Fruit fly (Drosophila melanogaster): ENCODE measurements around the gene CG6013.

The CG6013 gene

DNA sequence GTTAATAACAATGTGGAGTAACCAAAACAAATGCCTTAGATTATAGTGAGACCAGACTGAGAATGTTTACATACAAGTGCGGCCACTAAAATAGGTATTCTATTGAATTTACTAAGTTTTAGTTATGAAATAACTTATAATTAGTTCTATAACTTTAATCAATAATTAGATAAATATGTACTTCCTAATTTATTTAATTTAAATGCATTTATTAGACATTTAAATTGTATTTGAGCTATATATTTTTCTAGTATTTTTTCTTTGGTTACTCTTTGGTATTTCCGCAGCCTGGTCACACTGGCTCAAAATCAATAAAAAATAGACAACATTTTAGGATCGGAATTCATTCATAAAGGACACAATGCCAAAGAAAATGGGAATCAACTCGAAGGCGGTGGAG lies at the start of gene CG6013, which contains the start of gene Prp18:
CG6013 (plus strand) TSS at position 294 of the 400 bp plus-strand sequence.
Prp18 (minus strand) TSS at position 62 of the 400 bp plus-strand sequence.
- peak; percentile 57 for TF ChIP-seq CG17801 (GFP tag; optimal IDR thresholded peaks at IDR 0.05; ENCODE audit: partially characterized antibody)

DNA sequence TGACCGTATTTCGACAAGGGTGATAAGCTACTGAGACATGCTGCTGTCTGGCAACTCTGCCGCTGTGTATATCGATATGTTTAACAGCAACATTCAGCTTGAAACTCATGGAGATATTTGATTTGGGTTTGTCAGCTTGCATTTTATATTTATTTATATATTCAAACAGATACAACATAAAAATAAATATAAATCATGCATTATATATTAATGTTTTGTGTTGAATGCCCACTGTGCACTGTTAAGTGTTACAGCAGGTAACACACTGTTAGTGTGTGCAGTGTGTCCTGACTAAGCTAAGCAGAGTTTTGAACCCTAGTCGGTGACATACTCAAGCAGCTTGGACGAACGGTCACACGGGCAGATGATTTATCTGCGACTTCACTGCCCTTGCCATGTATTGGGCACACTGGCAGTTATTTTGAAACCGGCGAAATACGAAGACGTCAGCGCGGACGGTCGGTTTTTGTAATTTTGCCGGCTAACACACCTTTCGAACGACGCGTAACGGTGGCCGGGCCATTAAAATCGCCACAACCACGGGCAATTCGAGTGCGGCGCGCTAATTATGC lies 47.6 kb upstream of the CG6013 start, which contains the start of the genes snRNP-U1-C and gukh:
snRNP-U1-C (minus strand) TSS at position 37 of the 572 bp plus-strand sequence.
gukh (plus strand) TSS at position 412 of the 572 bp plus-strand sequence.
- TF ChIP-seq CG17801 (GFP tag; optimal IDR thresholded peaks at IDR 0.05; ENCODE audit: partially characterized antibody): peak; percentile 83

- peak; percentile 81 for TF ChIP-seq CG17801 (GFP tag; optimal IDR thresholded peaks at IDR 0.05; ENCODE audit: partially characterized antibody)
Observed at dm6 chr3R:18985114-18985785, 46.1 kb upstream of the CG6013 start.

DNA sequence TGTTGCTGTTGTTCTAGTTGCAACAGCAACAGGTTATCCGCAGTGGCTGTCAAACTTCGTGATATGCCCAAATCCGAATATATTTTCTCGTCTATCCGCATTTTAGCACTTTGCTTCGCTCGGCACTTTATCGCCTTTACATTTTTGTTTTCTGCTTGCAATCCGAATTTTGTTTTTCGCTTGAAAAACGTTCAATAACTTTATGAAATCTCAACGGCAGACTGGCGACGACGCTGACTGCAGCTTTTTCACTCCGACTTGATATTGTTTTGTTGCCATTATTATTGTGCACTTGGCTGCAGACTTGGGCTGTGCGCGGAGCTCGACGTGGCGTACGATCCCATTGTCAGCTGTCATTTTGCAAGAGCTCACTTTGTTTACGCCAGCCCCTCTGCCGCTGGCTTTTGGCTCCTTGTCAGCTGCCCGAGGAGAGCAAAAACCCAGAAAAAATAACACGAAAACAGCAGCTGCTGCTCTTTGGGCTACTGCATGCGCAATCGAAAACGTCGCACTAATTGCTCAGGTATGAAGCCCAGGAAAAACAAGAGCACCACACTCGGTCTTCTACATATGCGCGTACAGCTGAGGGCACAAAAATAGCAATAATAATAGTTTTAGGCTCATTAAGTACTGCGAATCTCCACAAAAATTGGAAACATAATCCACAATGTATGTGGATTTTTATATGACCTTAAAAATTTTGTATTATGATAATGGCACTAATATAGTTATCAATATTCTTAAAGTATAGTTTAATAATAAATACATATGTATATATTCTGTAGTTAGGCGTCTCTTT lies 45.0 kb upstream of the CG6013 start:
- no peak for TF ChIP-seq CG17801 (GFP tag; optimal IDR thresholded peaks at IDR 0.05; ENCODE audit: partially characterized antibody)

- no peak for TF ChIP-seq CG17801 (GFP tag; optimal IDR thresholded peaks at IDR 0.05; ENCODE audit: partially characterized antibody)
Observed at dm6 chr3R:18987428-18988416, 43.6 kb upstream of the CG6013 start.

- TF ChIP-seq CG17801 (GFP tag; optimal IDR thresholded peaks at IDR 0.05; ENCODE audit: partially characterized antibody): no peak
Observed at dm6 chr3R:18988957-18989818, 42.1 kb upstream of the CG6013 start.

DNA sequence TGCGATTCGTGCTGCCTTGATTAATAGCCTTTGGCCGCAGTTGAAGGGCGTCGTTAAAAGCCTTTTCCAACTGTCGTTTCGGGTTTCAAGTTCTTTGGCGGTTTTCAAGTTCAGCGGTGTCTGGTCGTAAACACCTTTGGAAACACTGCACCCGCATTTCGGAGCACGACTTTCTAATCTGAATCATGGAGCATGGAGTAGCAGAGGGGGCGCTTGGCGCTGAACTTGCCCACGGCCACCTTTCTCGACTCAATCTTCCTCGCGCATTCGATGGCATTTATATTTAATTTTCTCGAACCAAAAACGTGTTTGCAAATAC lies 41.5 kb upstream of the CG6013 start:
- TF ChIP-seq CG17801 (GFP tag; optimal IDR thresholded peaks at IDR 0.05; ENCODE audit: partially characterized antibody): no peak

DNA sequence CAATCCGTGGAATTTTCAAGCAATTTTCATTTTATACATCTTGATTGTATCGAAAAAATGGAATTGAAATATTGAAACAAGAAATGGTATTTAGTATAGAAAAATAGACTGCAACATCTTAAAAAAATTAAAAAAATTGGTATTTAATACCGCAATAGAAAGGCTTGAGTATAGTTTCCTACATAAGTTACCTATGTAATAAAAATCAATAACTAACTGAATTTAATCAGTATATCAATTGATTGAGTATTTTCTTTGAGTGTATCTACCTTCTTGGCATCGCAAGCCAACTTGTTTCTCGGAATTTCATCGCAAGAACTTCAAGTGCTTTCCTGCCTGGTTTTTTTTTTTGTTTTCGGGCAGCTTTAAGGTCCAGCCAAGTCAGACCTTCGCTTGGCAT lies 40.8 kb upstream of the CG6013 start:
- TF ChIP-seq CG17801 (GFP tag; optimal IDR thresholded peaks at IDR 0.05; ENCODE audit: partially characterized antibody): no peak

DNA sequence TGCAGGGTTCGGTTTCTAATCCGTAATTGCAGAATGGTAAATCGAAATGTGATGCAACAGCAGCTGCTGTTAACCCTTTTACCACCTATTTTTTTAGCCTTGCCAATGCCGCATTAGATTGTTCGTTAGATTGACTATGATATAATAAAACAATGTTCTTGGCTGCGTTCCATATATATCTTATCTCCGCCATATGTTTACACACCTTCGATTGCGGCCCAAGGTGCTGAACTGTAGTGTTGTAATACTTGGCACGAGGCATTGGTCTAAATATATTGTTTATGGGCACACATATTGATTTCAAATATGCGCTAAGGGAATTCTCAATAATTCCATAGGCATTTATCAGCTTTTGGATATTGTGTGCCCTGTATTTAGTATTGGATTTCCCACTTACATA lies 39.6 kb upstream of the CG6013 start:
- no peak for TF ChIP-seq CG17801 (GFP tag; optimal IDR thresholded peaks at IDR 0.05; ENCODE audit: partially characterized antibody)

DNA sequence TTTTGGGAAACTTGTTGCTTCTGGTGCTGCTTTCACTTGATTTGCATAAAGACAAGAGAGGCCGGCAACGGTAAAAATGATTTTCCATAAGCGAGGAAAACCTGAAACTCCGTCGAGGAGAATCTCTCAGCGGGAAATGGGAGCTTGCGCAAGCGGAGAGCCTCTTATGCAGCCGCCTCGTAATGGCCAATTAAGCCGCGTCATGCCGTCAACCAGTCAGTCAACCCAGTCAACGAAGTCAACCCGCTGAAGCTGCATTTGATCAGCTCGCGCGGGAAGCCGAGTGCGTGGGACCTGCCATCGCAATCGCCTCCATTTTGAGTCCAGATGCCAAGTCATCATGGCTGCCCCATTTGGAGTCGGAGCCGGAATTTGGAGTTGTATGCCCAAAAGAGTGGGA lies 38.1 kb upstream of the CG6013 start:
- TF ChIP-seq CG17801 (GFP tag; optimal IDR thresholded peaks at IDR 0.05; ENCODE audit: partially characterized antibody): no peak

- TF ChIP-seq CG17801 (GFP tag; optimal IDR thresholded peaks at IDR 0.05; ENCODE audit: partially characterized antibody): no peak
Observed at dm6 chr3R:18995556-18996272, 35.6 kb upstream of the CG6013 start.

dm6 chr3R:18997388-18998287 lies 33.7 kb upstream of the CG6013 start:
- no peak for TF ChIP-seq CG17801 (GFP tag; optimal IDR thresholded peaks at IDR 0.05; ENCODE audit: partially characterized antibody)

Data from ovary, adult (tissue).